Worm (Caenorhabditis elegans) whole organism, late embryonic: ENCODE results near the gene nspg-7.1.

Experiments
- ama-1 ChIP-seq: fragments of 150-350 bp; optimal IDR thresholded peaks from 2 replicates; lab custom pipeline; 2014
- ceh-2 ChIP-seq: sonication (generic microtip); optimal IDR thresholded peaks from 2 replicates; lab custom pipeline; 2016; ENCODE audit warnings: missing genotype, missing genetic modification characterization, missing compliant biosample characterization
- elt-2 ChIP-seq: sonication (generic microtip); optimal IDR thresholded peaks from 2 replicates; lab custom pipeline; 2016; ENCODE audit warnings: missing genetic modification reagents, missing genetic modification characterization, missing compliant biosample characterization
- ets-4 ChIP-seq: sonication (generic microtip); optimal IDR thresholded peaks from 2 replicates; lab custom pipeline; 2016; ENCODE audit warnings: missing genetic modification characterization, missing compliant biosample characterization
- eyg-1 ChIP-seq: sonication (generic microtip); optimal IDR thresholded peaks from 2 replicates; lab custom pipeline; 2016; ENCODE audit warnings: missing genotype, missing genetic modification characterization, missing compliant biosample characterization
- fkh-10 ChIP-seq: fragments of 150-350 bp; optimal IDR thresholded peaks from 2 replicates; lab custom pipeline; 2014; ENCODE audit warnings: missing biosample characterization, missing genetic modification reagents, missing genetic modification characterization
- nhr-11 ChIP-seq: fragments of 150-350 bp; optimal IDR thresholded peaks from 2 replicates; lab custom pipeline; 2014; ENCODE audit warnings: missing biosample characterization, missing genetic modification characterization
- pros-1 ChIP-seq: fragments of 150-350 bp; optimal IDR thresholded peaks from 2 replicates; lab custom pipeline; 2014; ENCODE audit warnings: missing biosample characterization, missing genetic modification reagents, missing genetic modification characterization
- ref-2 ChIP-seq: sonication (generic microtip); optimal IDR thresholded peaks from 2 replicates; lab custom pipeline; 2016; ENCODE audit warnings: missing genetic modification characterization, missing compliant biosample characterization
- unc-42 ChIP-seq: sonication (generic microtip); optimal IDR thresholded peaks from 2 replicates; lab custom pipeline; 2016; ENCODE audit warnings: missing genotype, missing genetic modification characterization, missing compliant biosample characterization
- unc-86 ChIP-seq: sonication (generic microtip); optimal IDR thresholded peaks from 2 replicates; lab custom pipeline; 2016; ENCODE audit warnings: missing genetic modification characterization, missing compliant biosample characterization
- ztf-16 ChIP-seq: sonication (generic microtip); optimal IDR thresholded peaks from 2 replicates; lab custom pipeline; 2017; ENCODE audit warnings: missing genetic modification characterization, missing compliant biosample characterization

DNA sequence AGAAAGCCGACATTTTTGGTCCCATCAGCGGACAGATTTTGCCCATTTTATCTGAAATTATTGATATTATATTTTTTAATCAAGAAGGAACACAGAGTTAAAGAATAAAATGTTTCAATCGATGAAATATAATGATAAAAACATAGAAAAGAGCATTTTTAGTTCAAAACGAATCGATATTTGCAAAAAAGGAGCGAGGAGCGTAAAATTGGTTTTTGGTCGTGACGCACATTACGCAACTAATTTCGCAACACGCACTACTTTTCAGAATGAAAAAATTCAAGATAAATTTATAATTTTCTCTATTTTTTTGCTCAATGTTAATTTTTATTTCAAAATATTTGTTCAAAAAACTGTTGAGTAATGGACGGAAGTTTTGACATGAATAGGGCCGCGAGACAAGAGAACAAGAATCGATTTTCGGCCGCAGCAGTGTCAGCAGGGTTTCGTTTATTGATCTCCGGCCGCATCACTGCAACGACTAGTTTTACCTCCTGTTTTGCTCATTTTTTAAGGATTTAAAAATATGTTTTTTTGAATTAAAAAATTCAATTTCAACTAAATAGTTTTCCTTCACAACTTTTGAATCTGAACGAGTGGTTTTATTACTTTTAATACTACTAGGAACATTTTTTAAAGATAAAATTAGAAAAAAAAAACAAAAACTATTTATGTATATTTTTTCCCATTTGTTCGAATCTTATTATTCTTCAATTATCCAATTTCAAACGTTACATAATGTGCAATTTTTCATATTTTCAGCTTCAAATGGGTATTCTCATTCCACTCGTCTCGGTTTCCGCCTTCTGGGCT, 9.4 kb downstream of the nspg-7.1 start, which contains the start of the genes F49C12.12 and vha-17:
- TF ChIP-seq unc-42 (tag; lab: Kevin White, UChicago) (no peak), unc-86 (tag; lab: Kevin White, UChicago) (no peak), ets-4 (tag; lab: Kevin White, UChicago) (no peak), ztf-16 (no peak), eyg-1 (tag; lab: Kevin White, UChicago) (no peak), elt-2 (tag; lab: Kevin White, UChicago) (no peak), nhr-11 (tag; lab: Kevin White, UChicago) (no peak), ama-1 (lab: Kevin White, UChicago) (no peak), fkh-10 (no peak), pros-1 (tag; lab: Kevin White, UChicago) (no peak), ref-2 (tag; lab: Kevin White, UChicago) (no peak), ceh-2 (no peak)
